Worm (Caenorhabditis elegans) whole organism, early embryonic: Measurements from ENCODE around the gene bcmo-2.

Source experiments
- B0310.2 ChIP-seq: sonication (generic microtip); optimal IDR thresholded peaks from 2 replicates; lab custom pipeline; 2016; ENCODE audit warnings: mild to moderate bottlenecking, missing genetic modification characterization, missing compliant biosample characterization
- F13C5.2 ChIP-seq: sonication (generic microtip); optimal IDR thresholded peaks from 2 replicates; lab custom pipeline; 2017; ENCODE audit warnings: mild to moderate bottlenecking, missing genetic modification characterization, inconsistent platforms, missing compliant biosample characterization
- aly-1 ChIP-seq: sonication (generic microtip); optimal IDR thresholded peaks from 2 replicates; lab custom pipeline; 2016; ENCODE audit warnings: missing genetic modification characterization, missing compliant biosample characterization
- ama-1 ChIP-seq: fragments of 150-350 bp; optimal IDR thresholded peaks from 2 replicates; lab custom pipeline; 2014
- ceh-13 ChIP-seq: fragments of 200-800 bp; sonication (Bioruptor generic); optimal IDR thresholded peaks from 2 replicates; lab custom pipeline; 2018; ENCODE audit warnings: mild to moderate bottlenecking, missing genetic modification characterization, missing compliant biosample characterization
- ceh-36 ChIP-seq: sonication (generic microtip); optimal IDR thresholded peaks from 2 replicates; lab custom pipeline; 2016; ENCODE audit warnings: missing genetic modification characterization, inconsistent platforms, missing compliant biosample characterization
- ets-7 ChIP-seq: sonication (generic microtip); optimal IDR thresholded peaks from 2 replicates; lab custom pipeline; 2016; ENCODE audit warnings: missing genotype, missing genetic modification characterization, missing compliant biosample characterization
- flt-1 ChIP-seq: fragments of 200-800 bp; sonication (Bioruptor generic); IDR thresholded peaks from 2 replicates; pipeline ENCODE4 v1.3.6; 2022; ENCODE audit warnings: missing genetic modification characterization, missing compliant biosample characterization
- hmbx-1 ChIP-seq: sonication (generic microtip); optimal IDR thresholded peaks from 2 replicates; lab custom pipeline; 2016; ENCODE audit warnings: mild to moderate bottlenecking, missing genetic modification characterization, missing compliant biosample characterization
- hmg-4 ChIP-seq: fragments of 200-800 bp; sonication (Bioruptor generic); optimal IDR thresholded peaks from 2 replicates; lab custom pipeline; 2018; ENCODE audit warnings: mild to moderate bottlenecking, missing genetic modification characterization, missing compliant biosample characterization
- hnd-1 ChIP-seq: sonication (generic microtip); optimal IDR thresholded peaks from 2 replicates; lab custom pipeline; 2016; ENCODE audit warnings: missing genetic modification characterization, missing compliant biosample characterization
- pes-1 ChIP-seq: fragments of 200-800 bp; sonication (Bioruptor generic); IDR thresholded peaks from 2 replicates; pipeline ENCODE4 v1.3.6; 2022; ENCODE audit warnings: missing genetic modification reagents, missing genetic modification characterization, missing compliant biosample characterization
- scrt-1 ChIP-seq: fragments of 200-800 bp; sonication (Bioruptor generic); IDR thresholded peaks from 2 replicates; pipeline ENCODE4 v1.3.6; 2022; ENCODE audit warnings: missing genetic modification characterization, missing compliant biosample characterization
- sea-1 ChIP-seq: fragments of 200-800 bp; sonication (Bioruptor generic); conservative IDR thresholded peaks from 2 replicates; pipeline ENCODE4 v1.3.6; 2022; ENCODE audit warnings: missing genetic modification characterization, missing compliant biosample characterization
- tbx-11 ChIP-seq: fragments of 200-800 bp; sonication (Bioruptor generic); IDR thresholded peaks from 2 replicates; pipeline ENCODE4 v1.3.6; 2022; ENCODE audit warnings: missing genetic modification characterization, missing compliant biosample characterization
- tbx-37 ChIP-seq: fragments of 200-800 bp; sonication (Bioruptor generic); conservative IDR thresholded peaks from 2 replicates; pipeline ENCODE4 v1.3.6; 2022; ENCODE audit warnings: missing genetic modification reagents, missing genetic modification characterization, missing compliant biosample characterization
- tra-4 ChIP-seq: sonication (generic microtip); optimal IDR thresholded peaks from 2 replicates; lab custom pipeline; 2017; ENCODE audit warnings: missing genetic modification characterization, missing compliant biosample characterization

The bcmo-2 gene

ce11 chrII:3935990-3936389 lies 25.4 kb upstream of the bcmo-2 start:
- TF ChIP-seq tbx-37 (GFP tag; lab: Robert Waterston, UW) (no peak), ets-7 (tag; lab: Kevin White, UChicago) (no peak), hmbx-1 (tag; lab: Kevin White, UChicago) (no peak), flt-1 (no peak), tbx-11 (GFP tag; lab: Robert Waterston, UW) (no peak), ceh-36 (tag; lab: Kevin White, UChicago) (no peak), tra-4 (tag; lab: Kevin White, UChicago) (no peak), ama-1 (lab: Kevin White, UChicago) (no peak), B0310.2 (tag; lab: Kevin White, UChicago) (no peak), hnd-1 (tag; lab: Kevin White, UChicago) (no peak), sea-1 (GFP tag; lab: Robert Waterston, UW) (no peak), ceh-13 (no peak), scrt-1 (GFP tag; lab: Robert Waterston, UW) (no peak), hmg-4 (GFP tag; lab: Kevin White, UChicago) (no peak), F13C5.2 (no peak), pes-1 (GFP tag; lab: Robert Waterston, UW) (no peak), aly-1 (no peak)

DNA sequence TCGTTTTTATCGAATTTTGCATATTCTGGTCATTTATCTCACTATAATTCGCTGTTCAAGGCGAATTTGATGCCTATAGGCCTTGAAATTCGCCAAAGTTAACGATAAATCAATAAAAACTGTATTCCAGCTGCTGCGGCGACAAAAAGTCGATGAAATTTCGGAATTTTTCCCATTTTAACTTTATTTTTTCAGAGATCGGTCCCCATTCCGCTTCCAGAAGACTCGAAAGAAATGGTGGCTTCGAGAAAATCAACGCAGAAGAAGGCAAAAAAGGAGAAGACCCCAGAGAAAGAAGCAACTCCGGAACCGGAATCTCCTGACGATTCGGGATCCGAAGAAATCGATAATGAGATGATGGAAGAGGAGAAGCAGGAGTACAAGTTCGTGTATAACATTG lies 24.5 kb upstream of the bcmo-2 start:
- TF ChIP-seq pes-1 (GFP tag; lab: Robert Waterston, UW) (no peak), B0310.2 (tag; lab: Kevin White, UChicago) (no peak), tbx-37 (GFP tag; lab: Robert Waterston, UW) (no peak), ceh-36 (tag; lab: Kevin White, UChicago) (no peak), hmbx-1 (tag; lab: Kevin White, UChicago) (no peak), ceh-13 (no peak), ama-1 (lab: Kevin White, UChicago) (no peak), aly-1 (no peak), hnd-1 (tag; lab: Kevin White, UChicago) (no peak), scrt-1 (GFP tag; lab: Robert Waterston, UW) (no peak), hmg-4 (GFP tag; lab: Kevin White, UChicago) (no peak), flt-1 (no peak), tra-4 (tag; lab: Kevin White, UChicago) (no peak), F13C5.2 (no peak), ets-7 (tag; lab: Kevin White, UChicago) (no peak), tbx-11 (GFP tag; lab: Robert Waterston, UW) (no peak), sea-1 (GFP tag; lab: Robert Waterston, UW) (no peak)

DNA sequence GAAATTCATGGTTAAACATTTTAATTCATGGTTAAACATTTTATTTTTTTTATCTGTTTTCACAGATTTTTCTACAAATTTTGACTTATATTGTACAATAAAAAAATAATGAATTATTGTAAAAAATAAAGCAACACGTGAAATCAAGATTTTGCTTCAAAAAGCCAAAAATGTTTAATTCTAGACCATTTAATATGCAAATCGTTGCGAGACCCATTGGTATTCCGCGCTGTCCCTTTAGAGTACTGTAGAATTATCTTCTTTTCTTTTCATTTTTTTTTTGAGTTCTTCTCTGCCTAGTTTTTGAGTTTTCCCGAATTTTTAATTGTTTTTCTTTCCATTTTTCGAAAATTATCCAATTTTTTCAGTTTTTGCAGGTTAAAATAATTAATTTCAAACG lies 23.4 kb upstream of the bcmo-2 start, which contains the start of gene Y14H12B.1:
Y14H12B.1 (plus strand) TSS at position 363 of the 400 bp plus-strand sequence.
- TF ChIP-seq hnd-1 (tag; lab: Kevin White, UChicago) (no peak), tbx-11 (GFP tag; lab: Robert Waterston, UW) (no peak), tbx-37 (GFP tag; lab: Robert Waterston, UW) (no peak), B0310.2 (tag; lab: Kevin White, UChicago) (no peak), F13C5.2 (no peak), sea-1 (GFP tag; lab: Robert Waterston, UW) (no peak), ama-1 (lab: Kevin White, UChicago) (no peak), scrt-1 (GFP tag; lab: Robert Waterston, UW) (no peak), ceh-36 (tag; lab: Kevin White, UChicago) (no peak), ets-7 (tag; lab: Kevin White, UChicago) (no peak), pes-1 (GFP tag; lab: Robert Waterston, UW) (no peak), aly-1 (no peak), hmg-4 (GFP tag; lab: Kevin White, UChicago) (no peak), tra-4 (tag; lab: Kevin White, UChicago) (no peak), flt-1 (no peak), ceh-13 (no peak)

DNA sequence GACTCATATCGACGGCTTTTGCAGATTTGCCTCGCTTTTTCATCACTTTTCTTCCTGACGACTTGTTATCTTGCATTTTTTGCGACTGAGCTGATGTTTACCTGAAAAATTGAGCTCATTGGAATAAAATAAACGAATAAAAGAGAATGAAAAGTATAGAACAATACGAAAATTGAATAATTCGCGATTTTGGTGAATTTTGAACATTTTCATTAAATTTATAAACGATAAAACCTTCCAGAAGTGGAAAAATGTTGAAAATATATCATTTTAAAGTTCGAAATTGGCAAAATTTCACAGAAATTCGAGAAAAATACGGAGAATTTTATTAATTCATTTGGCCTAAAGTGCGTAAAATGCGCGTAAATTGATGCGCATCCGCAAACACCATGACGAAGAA lies 23.0 kb upstream of the bcmo-2 start, which contains the start of gene Y14H12B.2:
Y14H12B.2 (minus strand) TSS at position 101 of the 400 bp plus-strand sequence.
- TF ChIP-seq hmbx-1 (tag; lab: Kevin White, UChicago) (no peak), ama-1 (lab: Kevin White, UChicago) (no peak), hmg-4 (GFP tag; lab: Kevin White, UChicago) (no peak), tbx-11 (GFP tag; lab: Robert Waterston, UW) (no peak), sea-1 (GFP tag; lab: Robert Waterston, UW) (no peak)

DNA sequence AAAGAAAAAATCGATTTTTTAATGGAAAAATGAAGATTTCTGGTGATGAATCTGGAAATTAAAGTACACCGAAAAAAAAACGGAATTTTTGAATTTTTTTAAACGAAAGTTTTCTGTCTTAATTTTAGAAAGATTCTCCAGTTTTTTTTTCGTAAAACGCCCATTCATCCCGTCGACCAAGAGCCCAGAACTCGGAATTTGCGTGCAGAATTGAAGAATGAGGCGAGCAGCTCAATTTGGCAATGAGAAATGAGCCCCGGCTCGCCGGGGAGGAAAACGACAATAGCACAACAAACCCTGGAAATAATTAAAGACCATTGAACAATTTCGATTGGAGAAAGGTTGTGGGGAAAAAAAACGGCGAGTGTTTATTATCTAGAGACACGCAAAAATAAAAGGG lies 21.2 kb upstream of the bcmo-2 start:
- TF ChIP-seq hmg-4 (GFP tag; lab: Kevin White, UChicago) (no peak), B0310.2 (tag; lab: Kevin White, UChicago) (no peak), pes-1 (GFP tag; lab: Robert Waterston, UW) (no peak), ets-7 (tag; lab: Kevin White, UChicago) (no peak)

DNA sequence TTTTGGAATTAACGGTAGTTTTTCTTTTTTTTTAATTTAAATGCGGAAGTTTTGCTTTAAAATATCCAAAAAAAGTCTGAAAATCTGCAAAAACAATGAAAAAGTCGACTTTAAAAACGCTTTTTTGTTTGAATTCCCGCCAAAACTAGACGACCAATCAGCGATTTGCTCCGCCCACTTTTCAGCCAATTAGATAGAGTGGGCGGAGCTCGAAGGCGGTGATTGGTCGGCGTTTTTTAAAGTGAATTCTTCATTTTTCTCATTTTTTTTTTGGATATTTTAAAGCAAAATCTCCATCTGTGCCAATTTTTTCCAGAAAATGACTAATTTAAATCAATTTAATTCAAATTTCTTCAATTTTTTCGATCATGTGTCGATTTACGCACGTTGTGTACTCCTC lies 20.6 kb upstream of the bcmo-2 start:
- no peak for TF ChIP-seq ceh-36 (tag; lab: Kevin White, UChicago)
- no peak for TF ChIP-seq tbx-37 (GFP tag; lab: Robert Waterston, UW)
- no peak for TF ChIP-seq tbx-11 (GFP tag; lab: Robert Waterston, UW)
- no peak for TF ChIP-seq pes-1 (GFP tag; lab: Robert Waterston, UW)
- TF ChIP-seq hmg-4 (GFP tag; lab: Kevin White, UChicago), result no peak
- TF ChIP-seq aly-1, result no peak
- no peak for TF ChIP-seq ama-1 (lab: Kevin White, UChicago)
- no peak for TF ChIP-seq sea-1 (GFP tag; lab: Robert Waterston, UW)
- no peak for TF ChIP-seq flt-1
- no peak for TF ChIP-seq tra-4 (tag; lab: Kevin White, UChicago)
- TF ChIP-seq ets-7 (tag; lab: Kevin White, UChicago), result no peak
- no peak for TF ChIP-seq ceh-13
- no peak for TF ChIP-seq F13C5.2
- TF ChIP-seq scrt-1 (GFP tag; lab: Robert Waterston, UW), result no peak
- no peak for TF ChIP-seq B0310.2 (tag; lab: Kevin White, UChicago)
- TF ChIP-seq hnd-1 (tag; lab: Kevin White, UChicago), result no peak
- TF ChIP-seq hmbx-1 (tag; lab: Kevin White, UChicago), result no peak
